Worm (Caenorhabditis elegans): ENCODE results near the gene rpl-36.
A peak's percentile ranks its signal among the peaks of the same experiment; 100 is the strongest.

The rpl-36 gene

DNA sequence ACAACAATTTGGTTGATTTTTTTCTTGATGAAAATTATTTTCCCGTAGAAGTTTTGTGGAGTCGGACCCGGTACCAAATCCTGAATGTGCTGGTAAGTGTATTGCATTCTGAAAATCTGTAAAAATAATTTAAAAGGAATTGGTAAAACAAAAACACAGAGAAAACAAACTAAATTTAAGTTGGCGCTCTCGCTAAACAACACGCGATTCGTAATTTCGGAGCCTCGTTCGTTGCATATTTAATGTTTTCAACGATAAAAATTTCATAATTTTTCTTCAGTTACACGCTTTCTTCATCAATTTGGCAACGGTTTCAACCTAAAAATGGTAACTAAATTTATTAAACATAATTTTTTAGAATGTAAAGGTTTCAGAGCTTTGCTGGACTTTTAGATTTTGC is 46.5 kb upstream of the rpl-36 start, which contains the start of the genes pot-1 and ggtb-1:
Gene pot-1 (minus strand): TSS at position 120 of the 400 bp plus-strand sequence.
Gene ggtb-1 (plus strand): TSS at position 208 of the 400 bp plus-strand sequence.
- no peak for TF ChIP-seq snpc-4 (tag; optimal IDR thresholded peaks at IDR 0.05)
- peak; percentile 7 for TF ChIP-seq gmeb-1 (tag; optimal IDR thresholded peaks at IDR 0.05)
- peak; percentile 55 for TF ChIP-seq unc-55 (GFP tag; optimal IDR thresholded peaks at IDR 0.05)
- peak; percentile 47 for TF ChIP-seq C34F6.9 (tag; optimal IDR thresholded peaks at IDR 0.05)
- TF ChIP-seq lsy-2 (tag; optimal IDR thresholded peaks at IDR 0.05), result peak in 1 of 2 experiments; percentile 35

DNA sequence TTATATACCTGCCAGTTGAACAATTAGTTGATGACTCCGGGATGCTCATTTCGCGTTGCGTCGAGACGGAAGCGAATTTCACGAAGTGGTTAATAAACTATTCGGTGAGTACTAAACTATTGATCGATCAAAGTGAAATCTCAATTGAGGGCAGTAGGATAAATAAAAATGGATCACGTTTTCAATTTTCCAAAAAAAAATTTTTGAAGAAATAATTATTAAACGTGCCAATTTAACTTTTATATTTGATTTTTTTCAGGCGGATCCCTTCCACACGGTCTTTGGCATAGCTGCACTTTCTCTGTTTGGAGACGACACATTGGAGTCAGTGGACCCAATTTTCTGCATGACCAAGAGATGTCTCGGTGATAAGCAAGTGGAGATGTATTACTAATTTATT is 44.0 kb upstream of the rpl-36 start, which contains the start of gene B0280.17:
Gene B0280.17 (minus strand): TSS at position 101 of the 400 bp plus-strand sequence.
- TF ChIP-seq lsy-2 (tag; optimal IDR thresholded peaks at IDR 0.05) (no peak), elt-3 (tag; optimal IDR thresholded peaks at IDR 0.05) (no peak), unc-55 (GFP tag; optimal IDR thresholded peaks at IDR 0.05) (no peak), peb-1 (tag; optimal IDR thresholded peaks at IDR 0.05) (no peak), alr-1 (tag; optimal IDR thresholded peaks at IDR 0.05) (no peak), lin-13 (GFP tag; optimal IDR thresholded peaks at IDR 0.05) (no peak), gmeb-1 (tag; optimal IDR thresholded peaks at IDR 0.05) (no peak), nhr-25 (tag; optimal IDR thresholded peaks at IDR 0.05) (no peak), Y55F3AM.14 (GFP tag; optimal IDR thresholded peaks at IDR 0.05) (no peak), aly-2 (tag; optimal IDR thresholded peaks at IDR 0.05) (no peak), zag-1 (tag; optimal IDR thresholded peaks at IDR 0.05) (no peak)

- no peak for TF ChIP-seq lin-13 (GFP tag; optimal IDR thresholded peaks at IDR 0.05)
- TF ChIP-seq unc-39 (tag; optimal IDR thresholded peaks at IDR 0.05), result no peak
- no peak for TF ChIP-seq lin-39 (tag; optimal IDR thresholded peaks at IDR 0.05)
- TF ChIP-seq ZK546.5 (tag; optimal IDR thresholded peaks at IDR 0.05), result no peak
- TF ChIP-seq ama-1 (optimal IDR thresholded peaks at IDR 0.05), result no peak
- TF ChIP-seq aly-2 (tag; optimal IDR thresholded peaks at IDR 0.05), result no peak
- TF ChIP-seq nhr-23 (tag; optimal IDR thresholded peaks at IDR 0.05), result no peak
Measured at ce11 chrIII:7138178-7138577, 41.9 kb upstream of the rpl-36 start, which contains the start of gene B0280.11. Gene B0280.11 (minus strand): TSS chrIII:7138278.

DNA sequence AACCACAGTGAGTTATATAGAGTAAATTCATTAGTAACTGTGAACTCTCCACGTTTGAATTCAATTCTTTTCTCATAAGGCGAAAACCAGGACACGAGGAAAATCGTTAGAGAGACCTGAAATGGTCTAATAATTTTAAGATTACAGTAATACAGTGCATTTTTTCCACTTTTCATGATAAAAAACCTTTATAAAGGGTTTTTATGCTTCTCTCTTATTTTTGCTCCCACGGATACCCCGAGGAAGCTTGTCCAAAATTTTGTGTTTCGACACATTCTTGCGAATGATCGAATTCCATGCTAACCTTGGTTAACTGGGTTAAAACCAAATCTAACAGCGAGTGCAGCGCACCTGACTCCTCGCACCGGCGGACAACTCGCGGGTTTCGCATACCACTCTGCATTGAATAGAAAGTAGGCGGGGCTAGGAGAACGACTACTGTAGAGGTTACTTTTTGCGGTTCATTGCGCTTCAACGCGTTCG is 39.8 kb upstream of the rpl-36 start:
- no peak for TF ChIP-seq peb-1 (tag; optimal IDR thresholded peaks at IDR 0.05)
- TF ChIP-seq lin-11 (tag; optimal IDR thresholded peaks at IDR 0.05), result no peak
- peak; percentile 17 for TF ChIP-seq ceh-16 (tag; optimal IDR thresholded peaks at IDR 0.05)
- TF ChIP-seq F13H6.1 (tag; optimal IDR thresholded peaks at IDR 0.05), result peak; percentile 12
- peak; percentile 30 for TF ChIP-seq crh-2 (tag; optimal IDR thresholded peaks at IDR 0.05)
- TF ChIP-seq gmeb-1 (tag; optimal IDR thresholded peaks at IDR 0.05), result peak; percentile 21
- peak; percentile 73 for TF ChIP-seq sma-3 (GFP tag; optimal IDR thresholded peaks at IDR 0.05)
- TF ChIP-seq nhr-237 (tag; optimal IDR thresholded peaks at IDR 0.05), result no peak
- peak in 1 of 2 experiments; percentile 53 for TF ChIP-seq lsy-2 (tag; optimal IDR thresholded peaks at IDR 0.05)
- TF ChIP-seq nhr-21 (tag; optimal IDR thresholded peaks at IDR 0.05), result peak; percentile 29
- TF ChIP-seq unc-55 (GFP tag; optimal IDR thresholded peaks at IDR 0.05), result no peak
- TF ChIP-seq snpc-4 (tag; optimal IDR thresholded peaks at IDR 0.05), result peak; percentile 96
- no peak for TF ChIP-seq mbf-1 (tag; optimal IDR thresholded peaks at IDR 0.05)
- no peak for TF ChIP-seq zag-1 (tag; optimal IDR thresholded peaks at IDR 0.05)
- TF ChIP-seq nhr-6 (tag; optimal IDR thresholded peaks at IDR 0.05), result no peak
- TF ChIP-seq fos-1 (tag; optimal IDR thresholded peaks at IDR 0.05), result peak; percentile 2
- no peak for TF ChIP-seq skn-1 (tag; optimal IDR thresholded peaks at IDR 0.05)
- TF ChIP-seq lin-13 (GFP tag; optimal IDR thresholded peaks at IDR 0.05), result peak; percentile 17
- no peak for TF ChIP-seq C34F6.9 (tag; optimal IDR thresholded peaks at IDR 0.05)
- TF ChIP-seq sma-9 (GFP tag; optimal IDR thresholded peaks at IDR 0.05), result peak; percentile 35
- no peak for TF ChIP-seq sma-9 (tag; optimal IDR thresholded peaks at IDR 0.05)
- no peak for TF ChIP-seq nhr-77 (tag; optimal IDR thresholded peaks at IDR 0.05)
- no peak for TF ChIP-seq unc-39 (tag; optimal IDR thresholded peaks at IDR 0.05)
- no peak for TF ChIP-seq nhr-11 (tag; optimal IDR thresholded peaks at IDR 0.05)
- no peak for TF ChIP-seq mdl-1 (tag; optimal IDR thresholded peaks at IDR 0.05)
- peak; percentile 78 for TF ChIP-seq ama-1 (optimal IDR thresholded peaks at IDR 0.05)
- no peak for TF ChIP-seq unc-62 (GFP tag; optimal IDR thresholded peaks at IDR 0.05)
- TF ChIP-seq alr-1 (tag; optimal IDR thresholded peaks at IDR 0.05), result no peak
- no peak for TF ChIP-seq nhr-12 (tag; optimal IDR thresholded peaks at IDR 0.05)
- no peak for TF ChIP-seq nhr-23 (tag; optimal IDR thresholded peaks at IDR 0.05)
- TF ChIP-seq aly-2 (tag; optimal IDR thresholded peaks at IDR 0.05), result no peak
- no peak for TF ChIP-seq nhr-25 (tag; optimal IDR thresholded peaks at IDR 0.05)
- no peak for TF ChIP-seq ztf-4 (tag; optimal IDR thresholded peaks at IDR 0.05)
- no peak for TF ChIP-seq egl-27 (tag; optimal IDR thresholded peaks at IDR 0.05)
